Fruit fly (Drosophila melanogaster) whole organism, adult: ENCODE data around the gene Pdhb.

ENCODE experiments used
- CG11617 ChIP-seq: fragments of 200-800 bp; sonication (Bioruptor generic); optimal IDR thresholded peaks from 2 replicates; lab custom pipeline; 2017; ENCODE audit warnings: mild to moderate bottlenecking, missing biosample characterization, missing genetic modification reagents, missing genetic modification characterization
- Crg-1 ChIP-seq: fragments of 200-800 bp; sonication (Bioruptor generic); optimal IDR thresholded peaks from 2 replicates; lab custom pipeline; 2016; ENCODE audit warnings: missing biosample characterization, missing genetic modification characterization
- kay ChIP-seq: fragments of 200-800 bp; sonication (Bioruptor generic); peaks from one replicate; lab custom pipeline; 2016; ENCODE audit warnings: missing biosample characterization, missing genetic modification characterization, borderline replicate concordance
- toe ChIP-seq: fragments of 200-800 bp; sonication (Bioruptor generic); optimal IDR thresholded peaks from 2 replicates; lab custom pipeline; 2016; ENCODE audit warnings: missing biosample characterization, missing genetic modification characterization

dm6 chr3R:29077572-29077971 lies 35.3 kb upstream of the Pdhb start:
- TF ChIP-seq CG11617 (GFP tag; lab: Kevin White, UChicago): no peak
- no peak for TF ChIP-seq toe (GFP tag; lab: Kevin White, UChicago)
- TF ChIP-seq Crg-1 (GFP tag; lab: Kevin White, UChicago): no peak
- TF ChIP-seq kay (GFP tag; lab: Kevin White, UChicago): peak; percentile 41
